Fruit fly (Drosophila melanogaster): Measurements from ENCODE around the gene CG9265.
A peak's percentile ranks its signal among the peaks of the same experiment; 100 is the strongest.

Gene CG9265

DNA sequence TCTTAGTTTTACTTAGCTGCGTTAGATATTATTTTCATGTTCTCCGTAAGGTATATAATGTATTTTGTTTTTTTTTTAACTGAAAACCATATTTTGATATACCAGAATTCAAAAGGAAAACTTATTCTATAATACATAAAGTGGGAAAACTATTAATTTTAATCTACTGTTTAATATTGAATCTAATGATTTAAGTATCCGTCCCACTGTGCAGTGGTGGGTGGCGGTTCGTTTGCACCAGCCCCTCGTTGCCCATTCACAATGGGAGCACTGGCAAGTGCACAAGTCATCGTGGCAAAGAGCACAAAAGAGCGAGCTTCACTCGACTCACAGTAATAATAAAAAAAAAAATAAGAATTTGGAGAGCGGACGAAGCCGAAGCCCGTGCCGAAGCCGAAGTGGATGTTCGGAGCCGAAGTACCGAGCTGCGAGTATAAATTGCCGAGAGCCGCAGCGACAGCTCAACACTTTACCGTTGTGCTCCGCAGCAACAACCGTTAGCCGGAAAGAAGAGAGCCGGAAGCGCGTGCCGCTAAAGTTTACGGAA, 25.2 kb upstream of the CG9265 start, which contains the start of gene CG34136:
TSS of gene CG34136 (plus strand) at position 475 of the 547 bp plus-strand sequence.
- TF ChIP-seq CG31627 (GFP tag; optimal IDR thresholded peaks at IDR 0.05) (peak; percentile 21), spab (GFP tag; optimal IDR thresholded peaks at IDR 0.05) (peak; percentile 53), CG6163 (GFP tag; IDR thresholded peaks at IDR 0.05) (peak; percentile 87), CG3032 (tag; optimal IDR thresholded peaks at IDR 0.05) (peak; percentile 51), CG4318 (GFP tag; optimal IDR thresholded peaks at IDR 0.05) (peak; percentile 32), dac (GFP tag; optimal IDR thresholded peaks at IDR 0.05) (peak; percentile 37), eg (GFP tag; IDR thresholded peaks at IDR 0.05) (peak; percentile 85), Sox102F (GFP tag; optimal IDR thresholded peaks at IDR 0.05) (peak; percentile 59), CG1621 (tag; optimal IDR thresholded peaks at IDR 0.05) (peak; percentile 76), Met (GFP tag; optimal IDR thresholded peaks at IDR 0.05) (peak; percentile 61), dsx (GFP tag; optimal IDR thresholded peaks at IDR 0.05; ENCODE audit: poor library complexity, severe bottlenecking) (no peak), CG11902 (GFP tag; optimal IDR thresholded peaks at IDR 0.05) (no peak), svp (GFP tag) (peak; percentile 96), CG6808 (GFP tag; optimal IDR thresholded peaks at IDR 0.05) (peak; percentile 44), Smox (GFP tag; optimal IDR thresholded peaks at IDR 0.05) (peak; percentile 3), pdm3 (GFP tag; optimal IDR thresholded peaks at IDR 0.05) (peak; percentile 38), CG10631 (GFP tag; optimal IDR thresholded peaks at IDR 0.05) (peak; percentile 31), Gug (GFP tag; IDR thresholded peaks at IDR 0.05) (no peak), net (GFP tag; optimal IDR thresholded peaks at IDR 0.05) (peak; percentile 71), CG8632 (GFP tag; optimal IDR thresholded peaks at IDR 0.05) (peak; percentile 25), Hr38 (GFP tag; optimal IDR thresholded peaks at IDR 0.05) (no peak), fkh (GFP tag; optimal IDR thresholded peaks at IDR 0.05) (no peak), vri (GFP tag; optimal IDR thresholded peaks at IDR 0.05) (peak; percentile 24), topi (GFP tag; optimal IDR thresholded peaks at IDR 0.05) (peak; percentile 50), acj6 (GFP tag; optimal IDR thresholded peaks at IDR 0.05) (peak; percentile 46), fd59A (GFP tag; optimal IDR thresholded peaks at IDR 0.05) (no peak), Eip93F (GFP tag; optimal IDR thresholded peaks at IDR 0.05) (peak; percentile 9), fd85E (GFP tag; optimal IDR thresholded peaks at IDR 0.05) (no peak), Sox14 (GFP tag; optimal IDR thresholded peaks at IDR 0.05) (peak; percentile 15), CG9139 (GFP tag; optimal IDR thresholded peaks at IDR 0.05) (peak; percentile 66), CG32006 (GFP tag; optimal IDR thresholded peaks at IDR 0.05) (peak; percentile 77), Lpt (GFP tag; optimal IDR thresholded peaks at IDR 0.05) (peak; percentile 27), OdsH (GFP tag; optimal IDR thresholded peaks at IDR 0.05) (peak; percentile 58), salr (GFP tag; optimal IDR thresholded peaks at IDR 0.05) (peak; percentile 34 to 61), CG8319 (GFP tag; optimal IDR thresholded peaks at IDR 0.05) (no peak), CG7368 (GFP tag; optimal IDR thresholded peaks at IDR 0.05) (peak; percentile 52), Hr4 (GFP tag; optimal IDR thresholded peaks at IDR 0.05) (peak; percentile 60), esn (GFP tag; optimal IDR thresholded peaks at IDR 0.05) (peak; percentile 42), CG11294 (GFP tag; IDR thresholded peaks at IDR 0.05) (0 out of 2 replicates have a peak, but pooled peaks have one; percentile 28), Eip75B (GFP tag; optimal IDR thresholded peaks at IDR 0.05) (peak; percentile 49), cyc (GFP tag; optimal IDR thresholded peaks at IDR 0.05) (peak; percentile 3), Blimp-1 (GFP tag; optimal IDR thresholded peaks at IDR 0.05) (no peak), CG16779 (tag; optimal IDR thresholded peaks at IDR 0.05) (peak; percentile 70), CG15336 (GFP tag; IDR thresholded peaks at IDR 0.05) (peak; percentile 72), achi (GFP tag; optimal IDR thresholded peaks at IDR 0.05) (peak; percentile 36), Sox15 (GFP tag; optimal IDR thresholded peaks at IDR 0.05) (no peak), Ets21C (GFP tag; optimal IDR thresholded peaks at IDR 0.05) (no peak), CG34406 (GFP tag; optimal IDR thresholded peaks at IDR 0.05) (no peak), Eip78C (GFP tag) (peak; percentile 86), CG6792 (GFP tag; optimal IDR thresholded peaks at IDR 0.05) (peak; percentile 23), CG6854 (GFP tag; optimal IDR thresholded peaks at IDR 0.05) (peak; percentile 47), CG3919 (GFP tag; optimal IDR thresholded peaks at IDR 0.05) (peak; percentile 55)
